Fruit fly (Drosophila melanogaster) whole organism, embryonic: ENCODE measurements around the gene Vajk3.

Source experiments
- ATbp ChIP-seq: fragments of 200-800 bp; sonication (Bioruptor generic); optimal IDR thresholded peaks from 2 replicates; lab custom pipeline; 2017; ENCODE audit warnings: missing biosample characterization, mild to moderate bottlenecking, missing genetic modification characterization, missing genetic modification reagents
- CG11723 ChIP-seq: fragments of 200-800 bp; sonication (Bioruptor generic); optimal IDR thresholded peaks from 2 replicates; lab custom pipeline; 2017; ENCODE audit warnings: missing biosample characterization, mild to moderate bottlenecking, missing genetic modification characterization
- CG12155 ChIP-seq: fragments of 200-800 bp; sonication (Bioruptor generic); optimal IDR thresholded peaks from 3 replicates; lab custom pipeline; 2016; ENCODE audit warnings: missing biosample characterization, missing genetic modification characterization
- CG13894 ChIP-seq: fragments of 200-800 bp; sonication (Bioruptor generic); optimal IDR thresholded peaks from 3 replicates; lab custom pipeline; 2018; ENCODE audit warnings: missing biosample characterization, mild to moderate bottlenecking, missing genetic modification characterization, moderate library complexity
- CG14667 ChIP-seq: fragments of 200-800 bp; sonication (Bioruptor generic); IDR thresholded peaks from 2 replicates; pipeline ENCODE4 v1.3.6; 2022; ENCODE audit warnings: missing biosample characterization, missing genetic modification characterization
- CG14965 ChIP-seq: fragments of 200-800 bp; sonication (Bioruptor generic); optimal IDR thresholded peaks from 2 replicates; lab custom pipeline; 2016; ENCODE audit warnings: missing biosample characterization, missing genetic modification characterization, borderline replicate concordance
- CG15601 ChIP-seq: fragments of 200-800 bp; sonication (Bioruptor generic); optimal IDR thresholded peaks from 3 replicates; lab custom pipeline; 2019; ENCODE audit warnings: missing biosample characterization, mild to moderate bottlenecking, missing genetic modification characterization, moderate library complexity
- CG15696 ChIP-seq: fragments of 200-800 bp; sonication (Bioruptor generic); optimal IDR thresholded peaks from 2 replicates; lab custom pipeline; 2019; ENCODE audit warnings: missing biosample characterization, mild to moderate bottlenecking, missing genetic modification characterization, moderate library complexity
- CG16815 ChIP-seq: fragments of 200-800 bp; sonication (Bioruptor generic); optimal IDR thresholded peaks from 3 replicates; lab custom pipeline; 2017; ENCODE audit warnings: missing biosample characterization, mild to moderate bottlenecking, missing genetic modification characterization
- CG18011 ChIP-seq: fragments of 200-800 bp; sonication (Bioruptor generic); optimal IDR thresholded peaks from 2 replicates; lab custom pipeline; 2017; ENCODE audit warnings: missing biosample characterization, missing genetic modification characterization, mild to moderate bottlenecking, moderate library complexity, missing genotype
- CG30020 ChIP-seq: fragments of 200-800 bp; optimal IDR thresholded peaks from 2 replicates; lab custom pipeline; 2019; ENCODE audit warnings: missing biosample characterization, mild to moderate bottlenecking, missing genetic modification characterization, moderate library complexity
- CG30403 ChIP-seq: fragments of 200-800 bp; sonication (Bioruptor generic); optimal IDR thresholded peaks from 3 replicates; lab custom pipeline; 2016; ENCODE audit warnings: missing biosample characterization, missing genetic modification characterization
- CG33213 ChIP-seq: fragments of 200-800 bp; sonication (Bioruptor generic); optimal IDR thresholded peaks from 3 replicates; lab custom pipeline; 2016; ENCODE audit warnings: missing biosample characterization, missing genetic modification characterization
- CG33557 ChIP-seq: fragments of 200-800 bp; sonication (Bioruptor generic); optimal IDR thresholded peaks from 2 replicates; lab custom pipeline; 2019; ENCODE audit warnings: missing biosample characterization, mild to moderate bottlenecking, missing genetic modification characterization, moderate library complexity
- CG4404 ChIP-seq: fragments of 200-800 bp; sonication (Bioruptor generic); IDR thresholded peaks from 2 replicates; pipeline ENCODE4 v1.3.6; 2022; ENCODE audit warnings: missing biosample characterization, missing genetic modification characterization
- CG5180 ChIP-seq: fragments of 200-800 bp; sonication (Bioruptor generic); optimal IDR thresholded peaks from 3 replicates; lab custom pipeline; 2017; ENCODE audit warnings: missing biosample characterization, missing genetic modification characterization, mild to moderate bottlenecking, moderate library complexity, missing genetic modification reagents
- CG5953 ChIP-seq: fragments of 200-800 bp; sonication (Bioruptor generic); IDR thresholded peaks from 2 replicates; pipeline ENCODE4 v1.3.6; 2022; ENCODE audit warnings: missing biosample characterization, missing genetic modification characterization
- CG6654 ChIP-seq: fragments of 200-800 bp; sonication (Bioruptor generic); optimal IDR thresholded peaks from 2 replicates; lab custom pipeline; 2017; ENCODE audit warnings: missing biosample characterization, mild to moderate bottlenecking, missing genetic modification characterization
- CG7372 ChIP-seq: fragments of 200-800 bp; sonication (Bioruptor generic); IDR thresholded peaks from 2 replicates; pipeline ENCODE4 v1.3.6; 2022; ENCODE audit warnings: missing biosample characterization, missing genetic modification characterization
- CG7745 ChIP-seq: fragments of 200-800 bp; sonication (Bioruptor generic); optimal IDR thresholded peaks from 2 replicates; lab custom pipeline; 2018; ENCODE audit warnings: missing biosample characterization, mild to moderate bottlenecking, missing genetic modification characterization, moderate library complexity
- CG8290 ChIP-seq, 3 experiments: fragments of 200-800 bp; sonication (Bioruptor generic); optimal IDR thresholded peaks; 2 replicates each; lab custom pipeline; 2016 to 2019; ENCODE audit warnings: missing biosample characterization in 3 of 3, missing genetic modification characterization in 3 of 3, mild to moderate bottlenecking in 2 of 3, moderate library complexity in 1 of 3
- CG9932 ChIP-seq: fragments of 200-800 bp; sonication (Bioruptor generic); IDR thresholded peaks from 2 replicates; pipeline ENCODE4 v1.3.6; 2022; ENCODE audit warnings: missing biosample characterization, missing genetic modification characterization
- Dbx ChIP-seq: fragments of 200-800 bp; sonication (Bioruptor generic); IDR thresholded peaks from 3 replicates; pipeline ENCODE4 v1.3.6; 2022; ENCODE audit warnings: missing biosample characterization, missing genetic modification characterization
- Dip3 ChIP-seq: fragments of 200-800 bp; sonication (Bioruptor generic); optimal IDR thresholded peaks from 3 replicates; lab custom pipeline; 2016; ENCODE audit warnings: missing biosample characterization, missing genetic modification characterization
- Ets65A ChIP-seq: fragments of 200-800 bp; sonication (Bioruptor generic); peaks from one replicate; lab custom pipeline; 2016; ENCODE audit warnings: missing biosample characterization, missing genetic modification characterization
- Hsf ChIP-seq: fragments of 200-800 bp; sonication (Bioruptor generic); optimal IDR thresholded peaks from 3 replicates; lab custom pipeline; 2016; ENCODE audit warnings: missing biosample characterization, missing genetic modification characterization
- MTF-1 ChIP-seq: fragments of 200-800 bp; sonication (Bioruptor generic); optimal IDR thresholded peaks from 2 replicates; lab custom pipeline; 2018; ENCODE audit warnings: missing biosample characterization, mild to moderate bottlenecking, missing genetic modification characterization, borderline replicate concordance
- Mrtf ChIP-seq: fragments of 200-800 bp; sonication (Bioruptor generic); IDR thresholded peaks from 3 replicates; pipeline ENCODE4 v1.3.6; 2022; ENCODE audit warnings: missing biosample characterization, missing genetic modification characterization
- Sin3A ChIP-seq: fragments of >200 bp; optimal IDR thresholded peaks from 2 replicates; lab custom pipeline; 2018
- Spps ChIP-seq: fragments of 200-800 bp; sonication (Bioruptor generic); optimal IDR thresholded peaks from 2 replicates; lab custom pipeline; 2018; ENCODE audit warnings: missing biosample characterization, mild to moderate bottlenecking, missing genetic modification characterization
- Stat92E ChIP-seq, 3 experiments: fragments of >200 bp in 2 of 3; fragments of 200-800 bp in 1 of 3; sonication (Bioruptor generic) in 1 of 3; optimal IDR thresholded peaks; 2 replicates each; lab custom pipeline; 2017 to 2019; ENCODE audit warnings: missing biosample characterization in 3 of 3, missing genetic modification characterization in 3 of 3, mild to moderate bottlenecking in 1 of 3, moderate library complexity in 1 of 3
- Vsx1 ChIP-seq: fragments of 200-800 bp; sonication (Bioruptor generic); optimal IDR thresholded peaks from 2 replicates; lab custom pipeline; 2017; ENCODE audit warnings: missing biosample characterization, mild to moderate bottlenecking, missing genetic modification characterization, missing genetic modification reagents
- emc ChIP-seq: fragments of 200-800 bp; sonication (Bioruptor generic); optimal IDR thresholded peaks from 2 replicates; lab custom pipeline; 2016; ENCODE audit warnings: missing biosample characterization, missing genetic modification characterization
- gce ChIP-seq: fragments of 200-800 bp; sonication (Bioruptor generic); IDR thresholded peaks from 3 replicates; pipeline ENCODE4 v1.3.6; 2022; ENCODE audit warnings: missing biosample characterization, missing genetic modification characterization
- grn ChIP-seq: fragments of 200-800 bp; sonication (Bioruptor generic); optimal IDR thresholded peaks from 3 replicates; lab custom pipeline; 2017; ENCODE audit warnings: missing biosample characterization, missing genetic modification characterization
- gsb ChIP-seq: fragments of 200-800 bp; sonication (Bioruptor generic); IDR thresholded peaks from 2 replicates; pipeline ENCODE4 v1.3.6; 2022; ENCODE audit warnings: missing biosample characterization, missing genetic modification characterization
- lilli ChIP-seq: fragments of 200-800 bp; sonication (Bioruptor generic); optimal IDR thresholded peaks from 3 replicates; lab custom pipeline; 2016; ENCODE audit warnings: missing biosample characterization, missing genetic modification characterization
- run ChIP-seq: fragments of 200-800 bp; sonication (Bioruptor generic); optimal IDR thresholded peaks from 3 replicates; lab custom pipeline; 2018; ENCODE audit warnings: missing biosample characterization, mild to moderate bottlenecking, missing genetic modification characterization
- salm ChIP-seq: fragments of 200-800 bp; sonication (Bioruptor generic); optimal IDR thresholded peaks from 2 replicates; lab custom pipeline; 2018; ENCODE audit warnings: missing biosample characterization, mild to moderate bottlenecking, missing genetic modification characterization
- scrt ChIP-seq: fragments of 200-800 bp; sonication (Bioruptor generic); optimal IDR thresholded peaks from 2 replicates; lab custom pipeline; 2018; ENCODE audit warnings: missing biosample characterization, mild to moderate bottlenecking, missing genetic modification characterization, moderate library complexity
- sd ChIP-seq: fragments of 200-800 bp; sonication (Bioruptor generic); optimal IDR thresholded peaks from 3 replicates; lab custom pipeline; 2018; ENCODE audit warnings: missing biosample characterization, mild to moderate bottlenecking, missing genetic modification characterization, moderate library complexity
- slbo ChIP-seq: fragments of 200-800 bp; sonication (Bioruptor generic); IDR thresholded peaks from 2 replicates; pipeline ENCODE4 v1.3.6; 2022; ENCODE audit warnings: missing biosample characterization, missing genetic modification characterization
- sqz ChIP-seq: fragments of 200-800 bp; sonication (Bioruptor generic); optimal IDR thresholded peaks from 3 replicates; lab custom pipeline; 2018; ENCODE audit warnings: missing biosample characterization, mild to moderate bottlenecking, missing genetic modification characterization
- stwl ChIP-seq: fragments of 200-800 bp; sonication (Bioruptor generic); optimal IDR thresholded peaks from 3 replicates; lab custom pipeline; 2018; ENCODE audit warnings: missing biosample characterization, mild to moderate bottlenecking, missing genetic modification characterization, moderate library complexity
- sug ChIP-seq: fragments of 200-800 bp; optimal IDR thresholded peaks from 2 replicates; lab custom pipeline; 2019; ENCODE audit warnings: missing biosample characterization, mild to moderate bottlenecking, missing genetic modification characterization, moderate library complexity
- tap ChIP-seq: fragments of 200-800 bp; optimal IDR thresholded peaks from 3 replicates; lab custom pipeline; 2019; ENCODE audit warnings: missing biosample characterization, mild to moderate bottlenecking, missing genetic modification characterization, moderate library complexity
- tin ChIP-seq: fragments of 200-800 bp; sonication (Bioruptor generic); optimal IDR thresholded peaks from 3 replicates; lab custom pipeline; 2016; ENCODE audit warnings: missing biosample characterization, missing genetic modification characterization
- tx ChIP-seq: fragments of 200-800 bp; sonication (Bioruptor generic); optimal IDR thresholded peaks from 2 replicates; lab custom pipeline; 2016; ENCODE audit warnings: missing biosample characterization, missing genetic modification characterization
- wdn ChIP-seq: fragments of 200-800 bp; sonication (Bioruptor generic); IDR thresholded peaks from 2 replicates; pipeline ENCODE4 v1.3.6; 2022; ENCODE audit warnings: missing biosample characterization, missing genetic modification characterization

Gene Vajk3

dm6 chr2L:13909033-13909432, 38.2 kb downstream of the Vajk3 start, which contains the start of gene Ance-2:
TSS of gene Ance-2 (plus strand) at chr2L:13909333.
- TF ChIP-seq salm (tag; lab: Kevin White, UChicago) = no peak
- TF ChIP-seq wdn = no peak
- no peak for TF ChIP-seq Sin3A
- TF ChIP-seq tin (GFP tag; lab: Kevin White, UChicago) = no peak
- TF ChIP-seq CG16815 (GFP tag; lab: Kevin White, UChicago) = no peak
- TF ChIP-seq CG8290 (GFP tag; optimal IDR thresholded peaks at IDR 0.05; lab: Kevin White, UChicago) = no peak
- TF ChIP-seq CG8290 (tag; optimal IDR thresholded peaks at IDR 0.05; lab: Kevin White, UChicago) = no peak
- no peak for TF ChIP-seq CG6654
- TF ChIP-seq CG18011 = no peak
- TF ChIP-seq scrt (GFP tag; lab: Kevin White, UChicago) = no peak
- no peak for TF ChIP-seq CG13894 (tag; lab: Kevin White, UChicago)
- TF ChIP-seq MTF-1 (GFP tag; lab: Kevin White, UChicago) = no peak
- TF ChIP-seq, all 482 proteins: peak for 0

DNA sequence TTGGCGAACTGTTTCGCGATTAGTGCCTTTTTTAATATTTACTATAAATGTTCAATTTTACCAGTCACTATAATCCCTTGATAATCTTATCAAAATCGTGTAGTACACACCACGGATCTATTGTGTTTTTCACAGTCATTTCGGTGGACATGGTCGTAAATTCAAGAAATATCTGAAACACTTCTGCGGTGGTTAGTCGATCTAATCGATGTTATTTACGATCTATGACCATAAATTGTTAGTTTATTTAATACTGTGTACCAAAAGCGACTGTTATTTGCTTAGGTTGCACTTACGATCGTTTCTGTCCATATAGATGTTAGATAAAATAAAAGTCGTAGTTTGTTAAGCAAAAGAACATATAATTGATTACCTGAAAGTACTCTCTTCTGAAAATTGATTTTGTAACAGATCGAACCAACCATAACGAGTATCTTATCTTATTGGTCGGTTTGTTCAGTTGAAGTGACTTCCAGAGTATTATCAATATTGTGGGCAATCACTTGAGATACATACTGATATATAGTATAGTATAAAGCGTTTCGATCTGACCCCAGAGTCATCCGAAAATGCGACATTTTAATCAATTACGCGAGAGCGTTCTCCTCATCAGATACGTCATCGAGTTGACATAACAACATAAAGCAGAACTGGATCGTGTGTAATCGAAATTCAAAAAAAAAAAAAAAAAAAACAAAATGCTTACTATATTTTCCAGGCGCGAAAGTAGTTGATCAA, 41.3 kb downstream of the Vajk3 start:
- TF ChIP-seq sug (tag; lab: Kevin White, UChicago) (peak; percentile 32), CG15601 (tag; lab: Kevin White, UChicago) (peak; percentile 68), gsb (GFP tag; lab: Robert Waterston, UW) (no peak), CG15696 (tag; lab: Kevin White, UChicago) (peak; percentile 48), CG7745 (no peak), CG4404 (GFP tag; lab: Robert Waterston, UW) (no peak), CG30403 (no peak), emc (GFP tag; lab: Kevin White, UChicago) (no peak), Dbx (GFP tag; lab: Robert Waterston, UW) (no peak), Ets65A (GFP tag; lab: Kevin White, UChicago) (no peak), CG14667 (GFP tag; lab: Robert Waterston, UW) (no peak), Vsx1 (GFP tag; lab: Kevin White, UChicago) (no peak), CG7372 (GFP tag; lab: Robert Waterston, UW) (no peak), CG5180 (no peak), run (tag; lab: Kevin White, UChicago) (peak; percentile 66), CG33557 (peak; percentile 38), Stat92E (GFP tag; optimal IDR thresholded peaks at IDR 0.05; lab: Kevin White, UChicago) (no peak), tap (tag; lab: Kevin White, UChicago) (no peak), CG30020 (tag; lab: Kevin White, UChicago) (no peak), stwl (tag; lab: Kevin White, UChicago) (no peak), grn (GFP tag; lab: Kevin White, UChicago) (peak; percentile 60), Mrtf (GFP tag; lab: Robert Waterston, UW) (no peak), CG9932 (GFP tag; lab: Robert Waterston, UW) (no peak), sqz (GFP tag; lab: Kevin White, UChicago) (no peak), CG11723 (GFP tag; lab: Kevin White, UChicago) (no peak), slbo (no peak), tin (GFP tag; lab: Kevin White, UChicago) (no peak), gce (GFP tag; lab: Robert Waterston, UW) (no peak), ATbp (GFP tag; lab: Kevin White, UChicago) (no peak), CG33213 (no peak), CG5953 (GFP tag; lab: Robert Waterston, UW) (no peak), Spps (tag; lab: Kevin White, UChicago) (no peak), CG14965 (GFP tag; lab: Kevin White, UChicago) (no peak), Hsf (no peak), tx (no peak), CG12155 (no peak), lilli (GFP tag; lab: Kevin White, UChicago) (no peak), Dip3 (GFP tag; lab: Kevin White, UChicago) (no peak), sd (tag; lab: Kevin White, UChicago) (peak; percentile 84)
